Worm (Caenorhabditis elegans): ENCODE measurements around the gene cyn-7.

DNA sequence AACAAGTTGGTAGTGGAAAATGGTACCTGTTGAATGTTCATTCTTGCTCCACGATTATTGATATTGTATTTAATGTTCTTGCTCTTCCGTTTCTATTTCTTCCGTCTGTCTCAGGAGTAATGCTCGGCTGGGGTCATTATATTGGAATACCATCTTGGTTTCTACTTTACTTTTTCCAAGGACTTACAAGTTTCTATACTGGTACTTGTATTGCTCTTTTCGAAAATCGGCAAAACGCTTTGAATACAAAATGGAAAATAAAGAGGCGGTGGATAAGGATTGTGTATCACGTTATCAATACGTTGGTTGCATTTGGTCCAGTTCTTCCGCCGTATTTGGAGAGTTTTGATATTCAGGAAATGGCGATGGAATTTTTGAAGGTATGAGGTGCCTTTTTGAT, 35.2 kb downstream of the cyn-7 start:
- no peak for TF ChIP-seq nhr-12 (tag; optimal IDR thresholded peaks at IDR 0.05)
- no peak for TF ChIP-seq peb-1 (tag; optimal IDR thresholded peaks at IDR 0.05)
- TF ChIP-seq ceh-82 (tag; optimal IDR thresholded peaks at IDR 0.05): no peak
- no peak for TF ChIP-seq elt-3 (tag; optimal IDR thresholded peaks at IDR 0.05)
- no peak for TF ChIP-seq gmeb-1 (tag; optimal IDR thresholded peaks at IDR 0.05)
- TF ChIP-seq blmp-1 (tag; optimal IDR thresholded peaks at IDR 0.05; ENCODE audit: insufficient read depth): no peak
- TF ChIP-seq fos-1 (tag; optimal IDR thresholded peaks at IDR 0.05): no peak
- no peak for TF ChIP-seq sma-3 (GFP tag; optimal IDR thresholded peaks at IDR 0.05)
- TF ChIP-seq ZK546.5 (tag; optimal IDR thresholded peaks at IDR 0.05): no peak
- TF ChIP-seq snpc-4 (tag; optimal IDR thresholded peaks at IDR 0.05): no peak
- no peak for TF ChIP-seq aly-2 (tag; optimal IDR thresholded peaks at IDR 0.05)
- no peak for TF ChIP-seq lin-11 (tag; optimal IDR thresholded peaks at IDR 0.05)
